Worm (Caenorhabditis elegans): ENCODE results near the gene F14H8.8.

Gene F14H8.8

DNA sequence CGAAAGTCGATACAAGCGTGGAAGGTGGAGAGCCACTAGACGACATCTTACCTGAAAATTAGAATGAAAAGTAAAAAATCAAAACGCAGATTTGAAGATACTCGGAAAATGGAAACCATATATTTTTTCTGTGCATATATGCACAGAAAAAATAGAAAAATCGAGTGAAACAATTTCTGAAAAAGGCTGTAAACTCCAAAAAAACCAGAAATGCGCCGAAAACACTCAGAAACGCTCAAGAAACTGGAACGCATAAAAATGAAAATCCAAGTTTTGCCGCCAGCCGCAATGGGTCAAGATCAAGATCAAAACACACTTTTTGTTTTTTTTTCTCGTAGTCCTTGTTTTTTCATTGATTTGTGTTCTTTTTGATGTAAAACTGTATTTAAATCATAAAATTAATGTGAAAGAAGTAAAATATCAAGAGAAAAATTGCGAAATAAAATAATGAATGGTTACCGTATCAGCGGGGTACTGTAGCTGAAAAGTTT is 36.6 kb upstream of the F14H8.8 start, which contains the start of gene T01C3.3 (continued):
- TF ChIP-seq nfya-2 (GFP tag; IDR thresholded peaks at IDR 0.05) (no peak), hsf-1 (GFP tag; IDR thresholded peaks at IDR 0.05) (peak; percentile 86), egrh-3 (GFP tag; IDR thresholded peaks at IDR 0.05) (no peak), unc-130 (GFP tag; optimal IDR thresholded peaks at IDR 0.05) (peak; percentile 17), dox-1 (GFP tag; IDR thresholded peaks at IDR 0.05) (peak; percentile 57), D2030.7 (GFP tag; IDR thresholded peaks at IDR 0.05) (peak; percentile 89), hmg-1.2 (GFP tag; IDR thresholded peaks at IDR 0.05) (peak; percentile 52), F49E8.2 (tag; optimal IDR thresholded peaks at IDR 0.05; ENCODE audit: insufficient read depth) (peak; percentile 42), ztf-25 (GFP tag; IDR thresholded peaks at IDR 0.05) (0 out of 2 replicates have a peak, but pooled peaks have one; percentile 24), ceh-100 (GFP tag; IDR thresholded peaks at IDR 0.05) (0 out of 2 replicates have a peak, but pooled peaks have one; percentile 32), madf-10 (tag; optimal IDR thresholded peaks at IDR 0.05) (no peak), lsl-1 (GFP tag; optimal IDR thresholded peaks at IDR 0.05) (peak; percentile 91), snpc-1.3 (tag; optimal IDR thresholded peaks at IDR 0.05; ENCODE audit: insufficient read depth) (peak; percentile 13), tbx-9 (tag; optimal IDR thresholded peaks at IDR 0.05; ENCODE audit: borderline replicate concordance) (no peak), lin-40 (tag; optimal IDR thresholded peaks at IDR 0.05) (no peak), C17E4.6 (GFP tag; IDR thresholded peaks at IDR 0.05) (0 out of 2 replicates have a peak, but pooled peaks have one; percentile 34), mel-28 (tag; optimal IDR thresholded peaks at IDR 0.05; ENCODE audit: borderline replicate concordance) (no peak), xnd-1 (tag; optimal IDR thresholded peaks at IDR 0.05) (peak; percentile 91), hlh-12 (tag; optimal IDR thresholded peaks at IDR 0.05) (no peak), B0035.1 (tag; optimal IDR thresholded peaks at IDR 0.05) (no peak), madf-3 (GFP tag; IDR thresholded peaks at IDR 0.05) (peak; percentile 78; the same call in 1 of the 2 replicates), madf-6 (GFP tag; IDR thresholded peaks at IDR 0.05) (peak; percentile 96), madf-8 (GFP tag; conservative IDR thresholded peaks at IDR 0.05) (peak; percentile 92), pbrm-1 (GFP tag; IDR thresholded peaks at IDR 0.05) (0 out of 2 replicates have a peak, but pooled peaks have one; percentile 35), attf-6 (GFP tag; IDR thresholded peaks at IDR 0.05) (no peak), B0019.2 (GFP tag; conservative IDR thresholded peaks at IDR 0.05) (peak; percentile 65; the same call in 1 of the 2 replicates), tbp1 (GFP tag; optimal IDR thresholded peaks at IDR 0.05) (peak; percentile 32), ekl-4 (GFP tag; IDR thresholded peaks at IDR 0.05) (0 out of 2 replicates have a peak, but pooled peaks have one; percentile 33), dpl-1 (GFP tag; optimal IDR thresholded peaks at IDR 0.05) (peak; percentile 93), F57C9.4 (tag; optimal IDR thresholded peaks at IDR 0.05) (no peak), ceh-40 (GFP tag; IDR thresholded peaks at IDR 0.05) (no peak), C06A6.2 (GFP tag; conservative IDR thresholded peaks at IDR 0.05) (no peak), nhr-179 (tag; optimal IDR thresholded peaks at IDR 0.05) (no peak), lin-54 (GFP tag; optimal IDR thresholded peaks at IDR 0.05) (peak; percentile 52), repo-1 (tag; optimal IDR thresholded peaks at IDR 0.05) (no peak)

DNA sequence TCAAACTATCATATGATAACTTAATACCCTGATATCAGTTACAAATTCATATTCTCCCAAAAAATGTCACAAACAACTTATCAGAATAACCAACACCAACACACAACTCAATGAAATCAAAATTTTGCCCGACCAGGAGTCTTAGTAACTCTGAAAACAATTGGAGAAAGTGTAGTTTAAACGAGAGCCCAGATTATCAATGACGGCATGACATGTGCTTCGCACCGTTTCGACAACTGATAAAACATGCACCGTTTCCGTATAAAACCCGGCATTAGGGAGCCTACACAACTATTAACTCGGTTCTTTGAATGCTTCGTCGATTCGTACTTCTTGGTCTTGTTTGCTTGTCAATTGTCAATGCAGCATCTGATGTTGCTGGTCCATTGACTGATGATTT is 35.6 kb upstream of the F14H8.8 start, which contains the start of gene fil-1:
Gene fil-1 (plus strand): TSS at position 219 of the 400 bp plus-strand sequence.
- TF ChIP-seq rpc-1 (optimal IDR thresholded peaks at IDR 0.05) = no peak
- TF ChIP-seq rpc-1 (tag; optimal IDR thresholded peaks at IDR 0.05) = no peak
- peak; percentile 22 for TF ChIP-seq nhr-80 (tag; optimal IDR thresholded peaks at IDR 0.05)
